Worm (Caenorhabditis elegans): ENCODE data around the gene F36D3.4.

- no peak for TF ChIP-seq ztf-11 (tag; optimal IDR thresholded peaks at IDR 0.05)
- TF ChIP-seq unc-62 (GFP tag; optimal IDR thresholded peaks at IDR 0.05): no peak
- no peak for TF ChIP-seq fkh-10 (GFP tag; optimal IDR thresholded peaks at IDR 0.05)
- no peak for TF ChIP-seq ceh-16 (tag; optimal IDR thresholded peaks at IDR 0.05)
- no peak for TF ChIP-seq ZK546.5 (tag; optimal IDR thresholded peaks at IDR 0.05)
- TF ChIP-seq aly-2 (tag; optimal IDR thresholded peaks at IDR 0.05): no peak
- TF ChIP-seq ztf-4 (tag; optimal IDR thresholded peaks at IDR 0.05): no peak
- no peak for TF ChIP-seq elt-2 (tag; optimal IDR thresholded peaks at IDR 0.05)
- TF ChIP-seq nhr-25 (tag; optimal IDR thresholded peaks at IDR 0.05): no peak
- TF ChIP-seq ama-1 (optimal IDR thresholded peaks at IDR 0.05): no peak
- no peak for TF ChIP-seq nhr-12 (tag; optimal IDR thresholded peaks at IDR 0.05)
Measured at ce11 chrV:16488172-16488571, 29.3 kb downstream of the F36D3.4 start, which contains the start of gene sqst-4.
